Fruit fly (Drosophila melanogaster) whole organism, embryonic: ENCODE data around the gene CG12194.

Experiments
- BtbVII ChIP-seq: fragments of 200-800 bp; sonication (Bioruptor generic); optimal IDR thresholded peaks from 3 replicates; lab custom pipeline; 2017; ENCODE audit warnings: missing biosample characterization, mild to moderate bottlenecking, missing genetic modification characterization
- CG1024 ChIP-seq: fragments of 200-800 bp; sonication (Bioruptor generic); IDR thresholded peaks from 2 replicates; pipeline ENCODE4 v1.3.6; 2022; ENCODE audit warnings: missing biosample characterization, missing genetic modification characterization
- CG11093 ChIP-seq: fragments of 200-800 bp; sonication (Bioruptor generic); IDR thresholded peaks from 3 replicates; pipeline ENCODE4 v1.3.6; 2022; ENCODE audit warnings: missing biosample characterization, missing genetic modification characterization
- CG12071 ChIP-seq: fragments of 200-800 bp; sonication (Bioruptor generic); optimal IDR thresholded peaks from 3 replicates; lab custom pipeline; 2018; ENCODE audit warnings: missing biosample characterization, mild to moderate bottlenecking, missing genetic modification characterization
- CG12219 ChIP-seq: fragments of 200-800 bp; sonication (Bioruptor generic); optimal IDR thresholded peaks from 3 replicates; lab custom pipeline; 2018; ENCODE audit warnings: missing biosample characterization, mild to moderate bottlenecking, missing genetic modification characterization
- CG14710 ChIP-seq: fragments of 200-800 bp; sonication (Bioruptor generic); optimal IDR thresholded peaks from 3 replicates; lab custom pipeline; 2019; ENCODE audit warnings: missing biosample characterization, mild to moderate bottlenecking, missing genetic modification characterization, moderate library complexity
- CG17802 ChIP-seq: fragments of 200-800 bp; sonication (Bioruptor generic); optimal IDR thresholded peaks from 2 replicates; lab custom pipeline; 2018; ENCODE audit warnings: missing biosample characterization, mild to moderate bottlenecking, missing genetic modification characterization, moderate library complexity
- CG18619 ChIP-seq: fragments of 200-800 bp; sonication (Bioruptor generic); optimal IDR thresholded peaks from 3 replicates; lab custom pipeline; 2017; ENCODE audit warnings: missing biosample characterization, mild to moderate bottlenecking, missing genetic modification characterization
- CG18764 ChIP-seq: fragments of 200-800 bp; sonication (Bioruptor generic); optimal IDR thresholded peaks from 3 replicates; lab custom pipeline; 2016; ENCODE audit warnings: missing biosample characterization, missing genetic modification characterization
- CG30403 ChIP-seq: fragments of 200-800 bp; sonication (Bioruptor generic); optimal IDR thresholded peaks from 3 replicates; lab custom pipeline; 2016; ENCODE audit warnings: missing biosample characterization, missing genetic modification characterization
- CG34224 ChIP-seq: fragments of 200-800 bp; sonication (Bioruptor generic); IDR thresholded peaks from 3 replicates; pipeline ENCODE4 v1.3.6; 2022; ENCODE audit warnings: missing biosample characterization, missing genetic modification characterization; ENCODE audit not compliant: partially characterized antibody
- CG3847 ChIP-seq: fragments of 200-800 bp; sonication (Bioruptor generic); IDR thresholded peaks from 2 replicates; pipeline ENCODE4 v1.3.6; 2022; ENCODE audit warnings: missing biosample characterization, missing genetic modification characterization
- CG3995 ChIP-seq: fragments of 200-800 bp; sonication (Bioruptor generic); optimal IDR thresholded peaks from 3 replicates; lab custom pipeline; 2016; ENCODE audit warnings: missing biosample characterization, missing genetic modification characterization
- CG5953 ChIP-seq: fragments of 200-800 bp; sonication (Bioruptor generic); IDR thresholded peaks from 2 replicates; pipeline ENCODE4 v1.3.6; 2022; ENCODE audit warnings: missing biosample characterization, missing genetic modification characterization
- CG9727 ChIP-seq: fragments of 200-800 bp; sonication (Bioruptor generic); optimal IDR thresholded peaks from 3 replicates; lab custom pipeline; 2017; ENCODE audit warnings: missing biosample characterization, mild to moderate bottlenecking, missing genetic modification characterization
- D19B ChIP-seq: fragments of 200-800 bp; sonication (Bioruptor generic); optimal IDR thresholded peaks from 2 replicates; lab custom pipeline; 2017; ENCODE audit warnings: missing biosample characterization, mild to moderate bottlenecking, missing genetic modification characterization
- Dad ChIP-seq: fragments of 200-800 bp; sonication (Bioruptor generic); optimal IDR thresholded peaks from 3 replicates; lab custom pipeline; 2016; ENCODE audit warnings: missing biosample characterization, missing genetic modification characterization
- Dref ChIP-seq: fragments of 200-800 bp; sonication (Bioruptor generic); IDR thresholded peaks from 2 replicates; pipeline ENCODE4 v1.3.6; 2022; ENCODE audit warnings: missing biosample characterization, missing genetic modification characterization
- ERR ChIP-seq: fragments of 200-800 bp; sonication (Bioruptor generic); optimal IDR thresholded peaks from 2 replicates; lab custom pipeline; 2016; ENCODE audit warnings: missing biosample characterization, missing genetic modification characterization
- Eip74EF ChIP-seq, 2 experiments: fragments of 200-800 bp in 1 of 2; fragments of >200 bp in 1 of 2; sonication (Bioruptor generic) in 1 of 2; optimal IDR thresholded peaks; 2 replicates each; lab custom pipeline; 2017 to 2019; ENCODE audit warnings: missing biosample characterization in 2 of 2, missing genetic modification characterization in 2 of 2, mild to moderate bottlenecking in 1 of 2, moderate library complexity in 1 of 2
- Elba2 ChIP-seq: fragments of 200-800 bp; sonication (Bioruptor generic); optimal IDR thresholded peaks from 3 replicates; lab custom pipeline; 2016; ENCODE audit warnings: missing biosample characterization, missing genetic modification characterization
- Gsc ChIP-seq: fragments of 200-800 bp; sonication (Bioruptor generic); IDR thresholded peaks from 2 replicates; pipeline ENCODE4 v1.3.6; 2022; ENCODE audit warnings: missing biosample characterization, missing genetic modification characterization
- Meics ChIP-seq: fragments of 200-800 bp; sonication (Bioruptor generic); optimal IDR thresholded peaks from 2 replicates; lab custom pipeline; 2017; ENCODE audit warnings: missing biosample characterization, mild to moderate bottlenecking, missing genetic modification characterization
- Mrtf ChIP-seq: fragments of 200-800 bp; sonication (Bioruptor generic); IDR thresholded peaks from 3 replicates; pipeline ENCODE4 v1.3.6; 2022; ENCODE audit warnings: missing biosample characterization, missing genetic modification characterization
- NC2α ChIP-seq: fragments of 200-800 bp; sonication (Bioruptor generic); optimal IDR thresholded peaks from 2 replicates; lab custom pipeline; 2016; ENCODE audit warnings: missing biosample characterization, missing genetic modification characterization
- Nf-YB ChIP-seq: fragments of 200-800 bp; sonication (Bioruptor generic); optimal IDR thresholded peaks from 3 replicates; lab custom pipeline; 2019; ENCODE audit warnings: missing biosample characterization, mild to moderate bottlenecking, missing genetic modification characterization, moderate library complexity
- Nf-YC ChIP-seq: fragments of 200-800 bp; optimal IDR thresholded peaks from 3 replicates; lab custom pipeline; 2019; ENCODE audit warnings: missing biosample characterization, mild to moderate bottlenecking, missing genetic modification characterization, moderate library complexity
- Rfx ChIP-seq: fragments of 200-800 bp; sonication (Bioruptor generic); IDR thresholded peaks from 2 replicates; pipeline ENCODE4 v1.3.6; 2022; ENCODE audit warnings: missing biosample characterization, missing genetic modification characterization
- Spps ChIP-seq: fragments of 200-800 bp; sonication (Bioruptor generic); optimal IDR thresholded peaks from 2 replicates; lab custom pipeline; 2018; ENCODE audit warnings: missing biosample characterization, mild to moderate bottlenecking, missing genetic modification characterization
- abd-A ChIP-seq: fragments of 200-800 bp; sonication (Bioruptor generic); optimal IDR thresholded peaks from 3 replicates; lab custom pipeline; 2019; ENCODE audit warnings: missing biosample characterization, mild to moderate bottlenecking, missing genetic modification characterization, moderate library complexity
- chn ChIP-seq: fragments of 200-800 bp; sonication (Bioruptor generic); optimal IDR thresholded peaks from 2 replicates; lab custom pipeline; 2016; ENCODE audit warnings: missing biosample characterization, missing genetic modification characterization
- croc ChIP-seq: fragments of 200-800 bp; sonication (Bioruptor generic); conservative IDR thresholded peaks from 3 replicates; pipeline ENCODE4 v1.3.6; 2022; ENCODE audit warnings: missing biosample characterization, missing genetic modification characterization
- dm ChIP-seq: fragments of 200-800 bp; sonication (Bioruptor generic); optimal IDR thresholded peaks from 3 replicates; lab custom pipeline; 2016; ENCODE audit warnings: missing biosample characterization, missing genetic modification characterization
- fd3F ChIP-seq: fragments of 200-800 bp; sonication (Bioruptor generic); optimal IDR thresholded peaks from 2 replicates; lab custom pipeline; 2018; ENCODE audit warnings: missing biosample characterization, mild to moderate bottlenecking, missing genetic modification characterization, moderate library complexity
- ftz-f1 ChIP-seq: fragments of 200-800 bp; sonication (Bioruptor generic); optimal IDR thresholded peaks from 2 replicates; lab custom pipeline; 2016; ENCODE audit warnings: missing biosample characterization, missing genetic modification characterization
- h ChIP-seq: fragments of >200 bp; optimal IDR thresholded peaks from 2 replicates; lab custom pipeline; 2017
- jigr1 ChIP-seq: fragments of 200-800 bp; sonication (Bioruptor generic); IDR thresholded peaks from 3 replicates; pipeline ENCODE4 v1.3.6; 2022; ENCODE audit warnings: missing biosample characterization, missing genetic modification characterization
- lov ChIP-seq, 2 experiments: fragments of 200-800 bp in 1 of 2; fragments of >200 bp in 1 of 2; sonication (Bioruptor generic) in 1 of 2; IDR thresholded peaks in 1 of 2; optimal IDR thresholded peaks in 1 of 2; 2 replicates in 1 of 2; 3 replicates in 1 of 2; pipeline versions ENCODE4 v1.3.6 to Lab custom; 2017 to 2022; ENCODE audit warnings: missing biosample characterization in 1 of 2, missing genetic modification characterization in 1 of 2
- odd ChIP-seq: fragments of 200-800 bp; sonication (Bioruptor generic); optimal IDR thresholded peaks from 2 replicates; lab custom pipeline; 2017; ENCODE audit warnings: missing biosample characterization, mild to moderate bottlenecking, missing genetic modification characterization
- pnt ChIP-seq: fragments of 200-800 bp; sonication (Bioruptor generic); optimal IDR thresholded peaks from 3 replicates; lab custom pipeline; 2016; ENCODE audit warnings: missing biosample characterization, missing genetic modification characterization
- sd ChIP-seq: fragments of 200-800 bp; sonication (Bioruptor generic); optimal IDR thresholded peaks from 3 replicates; lab custom pipeline; 2018; ENCODE audit warnings: missing biosample characterization, mild to moderate bottlenecking, missing genetic modification characterization, moderate library complexity
- so ChIP-seq: fragments of 200-800 bp; sonication (Bioruptor generic); IDR thresholded peaks from 3 replicates; pipeline ENCODE4 v1.3.6; 2022; ENCODE audit warnings: missing biosample characterization, missing genetic modification characterization
- sqz ChIP-seq: fragments of 200-800 bp; sonication (Bioruptor generic); optimal IDR thresholded peaks from 3 replicates; lab custom pipeline; 2018; ENCODE audit warnings: missing biosample characterization, mild to moderate bottlenecking, missing genetic modification characterization
- stwl ChIP-seq: fragments of 200-800 bp; sonication (Bioruptor generic); optimal IDR thresholded peaks from 3 replicates; lab custom pipeline; 2018; ENCODE audit warnings: missing biosample characterization, mild to moderate bottlenecking, missing genetic modification characterization, moderate library complexity
- tap ChIP-seq: fragments of 200-800 bp; optimal IDR thresholded peaks from 3 replicates; lab custom pipeline; 2019; ENCODE audit warnings: missing biosample characterization, mild to moderate bottlenecking, missing genetic modification characterization, moderate library complexity
- tin ChIP-seq: fragments of 200-800 bp; sonication (Bioruptor generic); optimal IDR thresholded peaks from 3 replicates; lab custom pipeline; 2016; ENCODE audit warnings: missing biosample characterization, missing genetic modification characterization
- tup ChIP-seq: fragments of 200-800 bp; sonication (Bioruptor generic); optimal IDR thresholded peaks from 2 replicates; lab custom pipeline; 2016; ENCODE audit warnings: missing biosample characterization, mild to moderate bottlenecking, missing genetic modification characterization, moderate library complexity
- vfl ChIP-seq: fragments of 200-800 bp; sonication (Bioruptor generic); optimal IDR thresholded peaks from 2 replicates; lab custom pipeline; 2016; ENCODE audit warnings: missing biosample characterization, missing genetic modification characterization
- z ChIP-seq: fragments of 200-800 bp; sonication (Bioruptor generic); IDR thresholded peaks from 3 replicates; pipeline ENCODE4 v1.3.6; 2022; ENCODE audit warnings: missing biosample characterization, missing genetic modification characterization
- zfh2 ChIP-seq: fragments of 200-800 bp; sonication (Bioruptor generic); optimal IDR thresholded peaks from 2 replicates; lab custom pipeline; 2016; ENCODE audit warnings: missing biosample characterization, missing genetic modification characterization

CG12194 gene

dm6 chr2L:4837772-4838397, at the start of gene CG12194, which contains the start of gene tank (continued):
- TF ChIP-seq lov (optimal IDR thresholded peaks at IDR 0.05; lab: Kevin White, UChicago) (no peak), lov (GFP tag; IDR thresholded peaks at IDR 0.05; lab: Robert Waterston, UW) (peak; percentile 99), Nf-YC (peak; percentile 79), CG17802 (tag; lab: Kevin White, UChicago) (peak; percentile 95), sqz (GFP tag; lab: Kevin White, UChicago) (no peak), Eip74EF (GFP tag; optimal IDR thresholded peaks at IDR 0.05; lab: Kevin White, UChicago) (peak in 1 of 2 experiments; percentile 96), Dref (GFP tag; lab: Robert Waterston, UW) (peak; percentile 76), so (GFP tag; lab: Robert Waterston, UW) (peak; percentile 99), Rfx (GFP tag; lab: Robert Waterston, UW) (peak; percentile 100), CG9727 (GFP tag; lab: Kevin White, UChicago) (peak; percentile 99), vfl (GFP tag; lab: Kevin White, UChicago) (peak; percentile 99), CG11093 (GFP tag; lab: Robert Waterston, UW) (peak; percentile 99), sd (peak; percentile 92), Nf-YB (GFP tag; lab: Kevin White, UChicago) (peak; percentile 88), CG3995 (GFP tag; lab: Kevin White, UChicago) (peak; percentile 72), stwl (tag; lab: Kevin White, UChicago) (peak; percentile 84), CG5953 (peak; percentile 99), D19B (GFP tag; lab: Kevin White, UChicago) (peak; percentile 95), ERR (GFP tag; lab: Kevin White, UChicago) (peak; percentile 97), tap (peak; percentile 98), CG18764 (GFP tag; lab: Kevin White, UChicago) (peak; percentile 98), chn (GFP tag; lab: Kevin White, UChicago) (peak; percentile 99), CG12219 (peak; percentile 99), CG14710 (tag; lab: Kevin White, UChicago) (peak; percentile 97), fd3F (peak; percentile 97), ftz-f1 (GFP tag; lab: Kevin White, UChicago) (peak; percentile 90), odd (GFP tag; lab: Kevin White, UChicago) (peak; percentile 96), Elba2 (GFP tag; lab: Kevin White, UChicago) (peak; percentile 85), Gsc (GFP tag; lab: Robert Waterston, UW) (peak; percentile 99), BtbVII (GFP tag; lab: Kevin White, UChicago) (peak; percentile 98), zfh2 (peak; percentile 99), CG30403 (GFP tag; lab: Kevin White, UChicago) (peak; percentile 99), z (GFP tag; lab: Robert Waterston, UW) (peak; percentile 86), dm (GFP tag; lab: Kevin White, UChicago) (peak; percentile 98), CG1024 (GFP tag; lab: Robert Waterston, UW) (peak; percentile 98), h (no peak), NC2α (GFP tag; lab: Kevin White, UChicago) (peak; percentile 98), croc (GFP tag; lab: Robert Waterston, UW) (peak; percentile 99), jigr1 (GFP tag; lab: Robert Waterston, UW) (peak; percentile 99), tin (GFP tag; lab: Kevin White, UChicago) (peak; percentile 99), CG18619 (peak; percentile 99), Spps (tag; lab: Kevin White, UChicago) (peak; percentile 98), CG12071 (GFP tag; lab: Kevin White, UChicago) (peak; percentile 99), Mrtf (GFP tag; lab: Robert Waterston, UW) (peak; percentile 99), pnt (GFP tag; lab: Kevin White, UChicago) (peak; percentile 99), CG3847 (GFP tag; lab: Robert Waterston, UW) (peak; percentile 99), tup (GFP tag; lab: Kevin White, UChicago) (peak; percentile 99), Meics (peak; percentile 99), Dad (GFP tag; lab: Kevin White, UChicago) (peak; percentile 99), abd-A (tag; lab: Kevin White, UChicago) (no peak), CG34224 (GFP tag; lab: Robert Waterston, UW) (peak; percentile 70)
